Worm (Caenorhabditis elegans) whole organism, midembryonic: ENCODE measurements around the gene F20E11.18.

Experiments
- ref-1 ChIP-seq: fragments of 200-800 bp; sonication (Bioruptor generic); conservative IDR thresholded peaks from 2 replicates; pipeline ENCODE4 v1.3.6; 2022; ENCODE audit warnings: missing genetic modification reagents, missing genetic modification characterization, missing compliant biosample characterization
- tab-1 ChIP-seq: fragments of 200-800 bp; sonication (Bioruptor generic); IDR thresholded peaks from 2 replicates; pipeline ENCODE4 v1.3.6; 2022; ENCODE audit warnings: missing genetic modification characterization, missing compliant biosample characterization

- TF ChIP-seq ref-1 (GFP tag; lab: Robert Waterston, UW) (no peak), tab-1 (GFP tag; lab: Robert Waterston, UW) (no peak)
Measured at ce11 chrV:17476490-17476889, 40.1 kb upstream of the F20E11.18 start, which contains the start of gene srbc-61.
